Worm (Caenorhabditis elegans) whole organism, early embryonic: ENCODE data around the gene F41H10.5.

Experiments
- B0310.2 ChIP-seq: sonication (generic microtip); optimal IDR thresholded peaks from 2 replicates; lab custom pipeline; 2016; ENCODE audit warnings: mild to moderate bottlenecking, missing genetic modification characterization, missing compliant biosample characterization
- ama-1 ChIP-seq: fragments of 150-350 bp; optimal IDR thresholded peaks from 2 replicates; lab custom pipeline; 2014
- ceh-13 ChIP-seq: fragments of 200-800 bp; sonication (Bioruptor generic); optimal IDR thresholded peaks from 2 replicates; lab custom pipeline; 2018; ENCODE audit warnings: mild to moderate bottlenecking, missing genetic modification characterization, missing compliant biosample characterization
- ets-7 ChIP-seq: sonication (generic microtip); optimal IDR thresholded peaks from 2 replicates; lab custom pipeline; 2016; ENCODE audit warnings: missing genotype, missing genetic modification characterization, missing compliant biosample characterization
- pes-1 ChIP-seq: fragments of 200-800 bp; sonication (Bioruptor generic); IDR thresholded peaks from 2 replicates; pipeline ENCODE4 v1.3.6; 2022; ENCODE audit warnings: missing genetic modification reagents, missing genetic modification characterization, missing compliant biosample characterization
- tbx-11 ChIP-seq: fragments of 200-800 bp; sonication (Bioruptor generic); IDR thresholded peaks from 2 replicates; pipeline ENCODE4 v1.3.6; 2022; ENCODE audit warnings: missing genetic modification characterization, missing compliant biosample characterization
- tbx-37 ChIP-seq: fragments of 200-800 bp; sonication (Bioruptor generic); conservative IDR thresholded peaks from 2 replicates; pipeline ENCODE4 v1.3.6; 2022; ENCODE audit warnings: missing genetic modification reagents, missing genetic modification characterization, missing compliant biosample characterization
- tra-4 ChIP-seq: sonication (generic microtip); optimal IDR thresholded peaks from 2 replicates; lab custom pipeline; 2017; ENCODE audit warnings: missing genetic modification characterization, missing compliant biosample characterization

DNA sequence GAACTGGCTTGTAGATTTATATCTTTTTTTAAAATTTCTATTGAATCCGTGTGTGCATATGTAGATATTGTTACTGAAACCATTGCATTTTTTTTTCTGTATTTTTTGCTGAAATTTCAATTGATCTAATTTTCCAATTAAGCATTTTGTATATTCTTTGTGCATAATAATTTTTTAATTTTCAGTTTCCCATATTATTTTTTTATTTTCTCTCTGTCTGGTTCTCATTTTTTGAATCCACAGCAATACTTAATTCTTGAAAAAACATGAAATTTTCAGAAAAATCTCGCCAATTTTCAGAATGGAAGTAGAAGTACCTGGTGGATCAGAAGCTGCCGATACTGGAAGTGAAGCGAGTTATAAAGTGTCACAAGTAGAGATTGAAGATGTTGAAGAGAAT is 5.9 kb downstream of the F41H10.5 start, which contains the start of gene sand-1:
- TF ChIP-seq B0310.2 (tag; lab: Kevin White, UChicago) (no peak), ama-1 (lab: Kevin White, UChicago) (no peak), pes-1 (no peak), tra-4 (tag; lab: Kevin White, UChicago) (no peak), ceh-13 (GFP tag; lab: Kevin White, UChicago) (no peak), ets-7 (tag; lab: Kevin White, UChicago) (no peak), tbx-11 (GFP tag; lab: Robert Waterston, UW) (no peak), tbx-37 (GFP tag; lab: Robert Waterston, UW) (no peak)
